Worm (Caenorhabditis elegans): ENCODE measurements around the gene C46G7.5.

DNA sequence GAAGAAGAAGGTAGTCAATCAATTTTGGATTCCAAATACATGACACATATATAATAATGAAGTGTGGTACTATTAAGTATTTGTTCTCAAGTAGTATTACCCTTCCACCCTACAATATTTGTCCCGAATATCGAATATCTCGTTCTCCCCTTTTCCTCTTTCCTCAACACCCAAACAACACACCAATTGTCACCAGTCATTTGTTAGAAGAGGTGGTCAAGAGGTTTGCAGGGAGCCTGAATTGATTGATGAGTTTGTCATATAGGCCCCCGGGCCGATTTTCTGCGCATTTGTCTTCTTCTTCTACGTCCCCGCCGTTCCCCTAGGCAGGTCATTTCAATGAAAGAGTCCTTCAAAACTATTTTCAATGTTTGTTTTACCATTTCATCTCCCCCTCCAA is 47.2 kb downstream of the C46G7.5 start:
- TF ChIP-seq snpc-4 (tag; optimal IDR thresholded peaks at IDR 0.05): no peak
- no peak for TF ChIP-seq elt-1 (tag; optimal IDR thresholded peaks at IDR 0.05; ENCODE audit: borderline replicate concordance, insufficient read depth)
- no peak for TF ChIP-seq nhr-28 (tag; optimal IDR thresholded peaks at IDR 0.05)
- TF ChIP-seq ces-1 (GFP tag; optimal IDR thresholded peaks at IDR 0.05): no peak
